Fruit fly (Drosophila melanogaster): Measurements from ENCODE around the gene Gpdh3.

DNA sequence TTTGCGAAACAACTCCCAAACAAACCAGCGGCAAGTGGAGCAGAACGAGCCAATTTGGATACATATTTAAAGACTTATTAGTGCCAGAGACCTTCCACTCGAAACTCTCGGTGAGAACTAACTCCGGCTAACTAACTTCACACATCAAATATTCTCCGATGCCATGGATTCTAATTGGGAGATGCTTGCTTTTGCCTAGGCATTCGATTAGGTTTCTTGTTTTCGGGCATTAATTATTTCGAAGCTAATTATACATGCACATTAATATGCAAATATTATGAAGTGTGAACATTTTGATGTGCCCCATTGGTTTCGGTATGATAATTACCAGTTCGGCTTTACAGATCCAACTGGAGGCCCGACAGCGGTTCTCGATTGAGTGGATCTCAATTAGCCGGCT, 39.7 kb upstream of the Gpdh3 start, which contains the start of gene CG5386:
- TF ChIP-seq CG8119 (GFP tag; IDR thresholded peaks at IDR 0.05) (no peak), CG11762 (GFP tag; optimal IDR thresholded peaks at IDR 0.05; ENCODE audit: insufficient read depth) (no peak), OdsH (GFP tag; optimal IDR thresholded peaks at IDR 0.05) (no peak)

All from whole organism, prepupa.